Worm (Caenorhabditis elegans) whole organism, L1 larva: ENCODE results near the gene alh-11.

Experiments used
- ceh-90 ChIP-seq: sonication (generic microtip); optimal IDR thresholded peaks from 2 replicates; lab custom pipeline; 2016; ENCODE audit warnings: missing genetic modification characterization, missing compliant biosample characterization
- elt-2 ChIP-seq: sonication (generic microtip); optimal IDR thresholded peaks from 2 replicates; lab custom pipeline; 2016; ENCODE audit warnings: missing genetic modification characterization, mild to moderate bottlenecking, inconsistent platforms, missing compliant biosample characterization, missing genetic modification reagents
- hlh-4 ChIP-seq: sonication (generic microtip); optimal IDR thresholded peaks from 2 replicates; lab custom pipeline; 2016; ENCODE audit warnings: mild to moderate bottlenecking, missing genetic modification characterization, missing compliant biosample characterization
- jun-1 ChIP-seq: fragments of 150-350 bp; optimal IDR thresholded peaks from 2 replicates; lab custom pipeline; 2014; ENCODE audit warnings: missing biosample characterization, missing genetic modification reagents, missing genetic modification characterization
- nhr-76 ChIP-seq: sonication (generic microtip); optimal IDR thresholded peaks from 2 replicates; lab custom pipeline; 2017; ENCODE audit warnings: missing biosample characterization, missing genetic modification characterization
- nhr-77 ChIP-seq: fragments of 150-350 bp; optimal IDR thresholded peaks from 2 replicates; lab custom pipeline; 2014; ENCODE audit warnings: missing biosample characterization, missing genetic modification characterization
- nhr-84 ChIP-seq: sonication (generic microtip); optimal IDR thresholded peaks from 2 replicates; lab custom pipeline; 2017; ENCODE audit warnings: missing biosample characterization, missing genetic modification characterization
- skn-1 ChIP-seq: fragments of 150-350 bp; optimal IDR thresholded peaks from 2 replicates; lab custom pipeline; 2014; ENCODE audit warnings: missing biosample characterization, missing genetic modification characterization
- sptf-1 ChIP-seq: fragments of 150-350 bp; optimal IDR thresholded peaks from 2 replicates; lab custom pipeline; 2014; ENCODE audit warnings: missing biosample characterization, missing genetic modification characterization
- unc-130 ChIP-seq: fragments of 150-350 bp; optimal IDR thresholded peaks from 2 replicates; lab custom pipeline; 2017; ENCODE audit warnings: missing biosample characterization, missing genetic modification characterization, inconsistent platforms
- unc-62 ChIP-seq: fragments of 150-350 bp; optimal IDR thresholded peaks from 2 replicates; lab custom pipeline; 2014; ENCODE audit warnings: missing biosample characterization, missing genetic modification reagents, missing genetic modification characterization

DNA sequence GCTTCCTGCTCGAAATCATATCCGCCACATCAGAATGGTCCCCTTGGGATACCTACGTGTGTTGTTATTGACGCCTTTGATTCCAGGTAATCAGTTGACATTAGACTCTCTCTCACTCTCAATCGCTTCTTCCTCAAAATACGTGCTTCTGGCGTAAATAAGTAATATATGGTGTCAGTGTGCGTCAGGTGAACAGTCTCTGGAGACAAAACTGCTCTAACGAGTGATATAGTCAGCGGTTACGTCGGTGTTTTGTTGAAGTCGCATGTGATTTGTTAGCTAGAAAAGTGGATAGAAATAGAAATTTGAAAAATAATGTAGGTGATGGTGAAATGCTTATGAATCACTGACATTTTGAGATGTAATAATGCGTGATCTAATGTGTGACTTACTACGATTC, 23.4 kb upstream of the alh-11 start:
- TF ChIP-seq nhr-76 (tag; lab: Kevin White, UChicago) (no peak), unc-130 (tag; lab: Kevin White, UChicago) (no peak), unc-62 (GFP tag; lab: Kevin White, UChicago) (no peak), elt-2 (tag; lab: Kevin White, UChicago) (no peak), ceh-90 (tag; lab: Kevin White, UChicago) (no peak), nhr-84 (tag; lab: Kevin White, UChicago) (no peak), nhr-77 (tag; lab: Kevin White, UChicago) (no peak), hlh-4 (tag; lab: Kevin White, UChicago) (no peak), skn-1 (tag; lab: Kevin White, UChicago) (no peak), jun-1 (tag; lab: Kevin White, UChicago) (no peak), sptf-1 (tag; lab: Kevin White, UChicago) (no peak)
